Fruit fly (Drosophila melanogaster) whole organism, embryonic: ENCODE measurements around the gene ATPsynD.

Experiments
- Atf3 ChIP-seq: fragments of 200-800 bp; sonication (Bioruptor generic); optimal IDR thresholded peaks from 3 replicates; lab custom pipeline; 2016; ENCODE audit warnings: missing biosample characterization, missing genetic modification characterization
- CG10274 ChIP-seq: fragments of 200-800 bp; sonication (Bioruptor generic); optimal IDR thresholded peaks from 3 replicates; lab custom pipeline; 2017; ENCODE audit warnings: missing biosample characterization, mild to moderate bottlenecking, missing genetic modification characterization
- CG10366 ChIP-seq: fragments of 200-800 bp; sonication (Bioruptor generic); IDR thresholded peaks from 2 replicates; pipeline ENCODE4 v1.3.6; 2022; ENCODE audit warnings: missing biosample characterization, missing genetic modification characterization
- CG12744 ChIP-seq: fragments of 200-800 bp; sonication (Bioruptor generic); optimal IDR thresholded peaks from 2 replicates; lab custom pipeline; 2016; ENCODE audit warnings: missing biosample characterization, missing genetic modification characterization
- CG17361 ChIP-seq: fragments of 200-800 bp; sonication (Bioruptor generic); IDR thresholded peaks from 3 replicates; pipeline ENCODE4 v1.3.6; 2022; ENCODE audit warnings: missing biosample characterization, missing genetic modification characterization
- CG2199 ChIP-seq: fragments of 200-800 bp; sonication (Bioruptor generic); IDR thresholded peaks from 3 replicates; pipeline ENCODE4 v1.3.6; 2022; ENCODE audit warnings: missing biosample characterization, missing genetic modification characterization
- CG6654 ChIP-seq: fragments of 200-800 bp; sonication (Bioruptor generic); optimal IDR thresholded peaks from 2 replicates; lab custom pipeline; 2017; ENCODE audit warnings: missing biosample characterization, mild to moderate bottlenecking, missing genetic modification characterization
- CG6791 ChIP-seq: fragments of 200-800 bp; sonication (Bioruptor generic); IDR thresholded peaks from 3 replicates; pipeline ENCODE4 v1.3.6; 2022; ENCODE audit warnings: missing biosample characterization, missing genetic modification characterization; ENCODE audit not compliant: partially characterized antibody
- CG7928 ChIP-seq: fragments of 200-800 bp; sonication (Bioruptor generic); optimal IDR thresholded peaks from 2 replicates; lab custom pipeline; 2017; ENCODE audit warnings: missing biosample characterization, mild to moderate bottlenecking, missing genetic modification characterization
- CG7987 ChIP-seq: fragments of 200-800 bp; sonication (Bioruptor generic); optimal IDR thresholded peaks from 2 replicates; lab custom pipeline; 2018; ENCODE audit warnings: missing biosample characterization, mild to moderate bottlenecking, missing genetic modification characterization, moderate library complexity
- CG8089 ChIP-seq: fragments of 200-800 bp; sonication (Bioruptor generic); optimal IDR thresholded peaks from 3 replicates; lab custom pipeline; 2016; ENCODE audit warnings: missing biosample characterization, missing genetic modification characterization
- CG9215 ChIP-seq: fragments of 200-800 bp; sonication (Bioruptor generic); IDR thresholded peaks from 2 replicates; pipeline ENCODE4 v1.3.6; 2022; ENCODE audit warnings: missing biosample characterization, missing genetic modification characterization
- CHES-1-like ChIP-seq: fragments of 200-800 bp; sonication (Bioruptor generic); optimal IDR thresholded peaks from 2 replicates; lab custom pipeline; 2016; ENCODE audit warnings: missing biosample characterization, missing genetic modification characterization
- D19B ChIP-seq: fragments of 200-800 bp; sonication (Bioruptor generic); optimal IDR thresholded peaks from 2 replicates; lab custom pipeline; 2017; ENCODE audit warnings: missing biosample characterization, mild to moderate bottlenecking, missing genetic modification characterization
- Dfd ChIP-seq, 2 experiments: fragments of >200 bp; optimal IDR thresholded peaks; 2 replicates each; lab custom pipeline; 2017; ENCODE audit warnings: missing biosample characterization in 2 of 2, missing genetic modification characterization in 2 of 2
- Dref ChIP-seq: fragments of 200-800 bp; sonication (Bioruptor generic); IDR thresholded peaks from 2 replicates; pipeline ENCODE4 v1.3.6; 2022; ENCODE audit warnings: missing biosample characterization, missing genetic modification characterization
- Fer3 ChIP-seq: fragments of 200-800 bp; sonication (Bioruptor generic); optimal IDR thresholded peaks from 2 replicates; lab custom pipeline; 2018; ENCODE audit warnings: missing biosample characterization, mild to moderate bottlenecking, missing genetic modification characterization, moderate library complexity
- H2.0 ChIP-seq: fragments of 200-800 bp; sonication (Bioruptor generic); IDR thresholded peaks from 2 replicates; pipeline ENCODE4 v1.3.6; 2022; ENCODE audit warnings: missing biosample characterization, missing genetic modification characterization
- HLH3B ChIP-seq: fragments of 200-800 bp; sonication (Bioruptor generic); IDR thresholded peaks from 2 replicates; pipeline ENCODE4 v1.3.6; 2022; ENCODE audit warnings: missing biosample characterization, missing genetic modification characterization
- HLH4C ChIP-seq: fragments of 200-800 bp; sonication (Bioruptor generic); IDR thresholded peaks from 3 replicates; pipeline ENCODE4 v1.3.6; 2022; ENCODE audit warnings: missing biosample characterization, missing genetic modification characterization; ENCODE audit not compliant: partially characterized antibody
- Hey ChIP-seq: fragments of 200-800 bp; sonication (Bioruptor generic); optimal IDR thresholded peaks from 3 replicates; lab custom pipeline; 2018; ENCODE audit warnings: missing biosample characterization, mild to moderate bottlenecking, missing genetic modification characterization
- HmgD ChIP-seq: fragments of 200-800 bp; sonication (Bioruptor generic); optimal IDR thresholded peaks from 3 replicates; lab custom pipeline; 2016; ENCODE audit warnings: missing biosample characterization, missing genetic modification characterization
- Lim3 ChIP-seq: fragments of 200-800 bp; sonication (Bioruptor generic); IDR thresholded peaks from 2 replicates; pipeline ENCODE4 v1.3.6; 2022; ENCODE audit warnings: missing biosample characterization, missing genetic modification characterization
- Max ChIP-seq: fragments of 200-800 bp; sonication (Bioruptor generic); optimal IDR thresholded peaks from 2 replicates; lab custom pipeline; 2016; ENCODE audit warnings: missing biosample characterization, mild to moderate bottlenecking, missing genetic modification characterization
- Meics ChIP-seq: fragments of 200-800 bp; sonication (Bioruptor generic); optimal IDR thresholded peaks from 2 replicates; lab custom pipeline; 2017; ENCODE audit warnings: missing biosample characterization, mild to moderate bottlenecking, missing genetic modification characterization
- Mes4 ChIP-seq: fragments of 200-800 bp; sonication (Bioruptor generic); optimal IDR thresholded peaks from 2 replicates; lab custom pipeline; 2016; ENCODE audit warnings: missing biosample characterization, missing genetic modification characterization
- Nf-YB ChIP-seq: fragments of 200-800 bp; sonication (Bioruptor generic); optimal IDR thresholded peaks from 3 replicates; lab custom pipeline; 2019; ENCODE audit warnings: missing biosample characterization, mild to moderate bottlenecking, missing genetic modification characterization, moderate library complexity
- Poxn ChIP-seq: fragments of 200-800 bp; sonication (Bioruptor generic); IDR thresholded peaks from 2 replicates; pipeline ENCODE4 v1.3.6; 2022; ENCODE audit warnings: missing biosample characterization, missing genetic modification characterization
- Ssrp ChIP-seq: fragments of 200-800 bp; sonication (Bioruptor generic); optimal IDR thresholded peaks from 2 replicates; lab custom pipeline; 2018; ENCODE audit warnings: missing biosample characterization, mild to moderate bottlenecking, missing genetic modification characterization, moderate library complexity
- TFAM ChIP-seq: fragments of 200-800 bp; sonication (Bioruptor generic); optimal IDR thresholded peaks from 2 replicates; lab custom pipeline; 2017; ENCODE audit warnings: missing biosample characterization, missing genetic modification characterization, inconsistent platforms
- ac ChIP-seq: fragments of 200-800 bp; sonication (Bioruptor generic); optimal IDR thresholded peaks from 3 replicates; lab custom pipeline; 2017; ENCODE audit warnings: missing biosample characterization, mild to moderate bottlenecking, missing genetic modification characterization
- da ChIP-seq: fragments of 200-800 bp; sonication (Bioruptor generic); optimal IDR thresholded peaks from 2 replicates; lab custom pipeline; 2016; ENCODE audit warnings: missing biosample characterization, missing genetic modification characterization
- dm ChIP-seq: fragments of 200-800 bp; sonication (Bioruptor generic); optimal IDR thresholded peaks from 3 replicates; lab custom pipeline; 2016; ENCODE audit warnings: missing biosample characterization, missing genetic modification characterization
- fru ChIP-seq: fragments of >200 bp; optimal IDR thresholded peaks from 2 replicates; lab custom pipeline; 2017
- fu2 ChIP-seq: fragments of 200-800 bp; sonication (Bioruptor generic); optimal IDR thresholded peaks from 2 replicates; lab custom pipeline; 2016; ENCODE audit warnings: missing biosample characterization, missing genetic modification characterization
- gem ChIP-seq: fragments of 200-800 bp; sonication (Bioruptor generic); optimal IDR thresholded peaks from 2 replicates; lab custom pipeline; 2019; ENCODE audit warnings: missing biosample characterization, mild to moderate bottlenecking, missing genetic modification characterization, moderate library complexity
- p53 ChIP-seq: fragments of 200-800 bp; sonication (Bioruptor generic); optimal IDR thresholded peaks from 2 replicates; lab custom pipeline; 2016; ENCODE audit warnings: missing biosample characterization, missing genetic modification characterization
- pb ChIP-seq: fragments of 200-800 bp; sonication (Bioruptor generic); optimal IDR thresholded peaks from 3 replicates; lab custom pipeline; 2016; ENCODE audit warnings: missing biosample characterization, missing genetic modification characterization
- pros ChIP-seq: fragments of 200-800 bp; sonication (Bioruptor generic); optimal IDR thresholded peaks from 3 replicates; lab custom pipeline; 2019; ENCODE audit warnings: missing biosample characterization, mild to moderate bottlenecking, missing genetic modification characterization, moderate library complexity
- salm ChIP-seq: fragments of 200-800 bp; sonication (Bioruptor generic); optimal IDR thresholded peaks from 2 replicates; lab custom pipeline; 2018; ENCODE audit warnings: missing biosample characterization, mild to moderate bottlenecking, missing genetic modification characterization
- sc ChIP-seq, 3 experiments: fragments of >200 bp in 2 of 3; fragments of 200-800 bp in 1 of 3; sonication (Bioruptor generic) in 1 of 3; optimal IDR thresholded peaks; 2 replicates in 2 of 3; 3 replicates in 1 of 3; lab custom pipeline; 2017; ENCODE audit warnings: mild to moderate bottlenecking in 1 of 3, missing biosample characterization in 1 of 3, missing genetic modification characterization in 1 of 3, missing genetic modification reagents in 1 of 3
- scrt ChIP-seq: fragments of 200-800 bp; sonication (Bioruptor generic); optimal IDR thresholded peaks from 2 replicates; lab custom pipeline; 2018; ENCODE audit warnings: missing biosample characterization, mild to moderate bottlenecking, missing genetic modification characterization, moderate library complexity
- trh ChIP-seq: fragments of 200-800 bp; sonication (Bioruptor generic); optimal IDR thresholded peaks from 2 replicates; lab custom pipeline; 2016; ENCODE audit warnings: missing biosample characterization, missing genetic modification characterization
- tup ChIP-seq: fragments of 200-800 bp; sonication (Bioruptor generic); optimal IDR thresholded peaks from 2 replicates; lab custom pipeline; 2016; ENCODE audit warnings: missing biosample characterization, mild to moderate bottlenecking, missing genetic modification characterization, moderate library complexity
- vvl ChIP-seq: fragments of 200-800 bp; sonication (Bioruptor generic); IDR thresholded peaks from 2 replicates; pipeline ENCODE4 v1.3.6; 2022; ENCODE audit warnings: missing biosample characterization, missing genetic modification characterization

Gene ATPsynD

dm6 chr3R:19113836-19114235, 19.0 kb downstream of the ATPsynD start (continued):
- TF ChIP-seq p53 (GFP tag; lab: Kevin White, UChicago) (no peak), vvl (GFP tag; lab: Robert Waterston, UW) (peak; percentile 51; the same call in 1 of the 2 replicates), sc (optimal IDR thresholded peaks at IDR 0.05; lab: Kevin White, UChicago) (no peak), sc (GFP tag; optimal IDR thresholded peaks at IDR 0.05; lab: Kevin White, UChicago) (peak; percentile 35), Poxn (GFP tag; lab: Robert Waterston, UW) (no peak), Dfd (GFP tag; optimal IDR thresholded peaks at IDR 0.05; lab: Kevin White, UChicago) (no peak), trh (GFP tag; lab: Kevin White, UChicago) (no peak), dm (GFP tag; lab: Kevin White, UChicago) (no peak), CG6654 (GFP tag; lab: Kevin White, UChicago) (no peak), Meics (GFP tag; lab: Kevin White, UChicago) (no peak), Lim3 (GFP tag; lab: Robert Waterston, UW) (no peak), pros (GFP tag; lab: Kevin White, UChicago) (no peak), tup (GFP tag; lab: Kevin White, UChicago) (no peak), salm (tag; lab: Kevin White, UChicago) (no peak), CG8089 (GFP tag; lab: Kevin White, UChicago) (no peak), Ssrp (tag; lab: Kevin White, UChicago) (peak; percentile 52), D19B (GFP tag; lab: Kevin White, UChicago) (peak; percentile 34), CG2199 (GFP tag; lab: Robert Waterston, UW) (no peak), ac (GFP tag; lab: Kevin White, UChicago) (no peak), HmgD (no peak), CG7987 (GFP tag; lab: Kevin White, UChicago) (no peak), CG7928 (GFP tag; lab: Kevin White, UChicago) (no peak), Dref (no peak), CG17361 (GFP tag; lab: Robert Waterston, UW) (peak; percentile 56), TFAM (GFP tag; lab: Kevin White, UChicago) (no peak), Hey (tag; lab: Kevin White, UChicago) (no peak), HLH3B (GFP tag; lab: Robert Waterston, UW) (no peak), CG12744 (GFP tag; lab: Kevin White, UChicago) (no peak), Nf-YB (GFP tag; lab: Kevin White, UChicago) (no peak), Mes4 (GFP tag; lab: Kevin White, UChicago) (no peak), scrt (no peak), HLH4C (GFP tag; lab: Robert Waterston, UW) (peak; percentile 66), fru (lab: Kevin White, UChicago) (no peak), CG9215 (GFP tag; lab: Robert Waterston, UW) (no peak), pb (GFP tag; lab: Kevin White, UChicago) (no peak), da (GFP tag; lab: Kevin White, UChicago) (no peak), gem (tag; lab: Kevin White, UChicago) (peak; percentile 62), CG10366 (GFP tag; lab: Robert Waterston, UW) (no peak), CG6791 (GFP tag; lab: Robert Waterston, UW) (peak; percentile 55; the same call in 1 of the 3 replicates), H2.0 (GFP tag; lab: Robert Waterston, UW) (no peak; the same call in 1 of the 2 replicates), Atf3 (GFP tag; lab: Kevin White, UChicago) (no peak), Fer3 (tag; lab: Kevin White, UChicago) (no peak), CG10274 (no peak), fu2 (GFP tag; lab: Kevin White, UChicago) (no peak), CHES-1-like (GFP tag; lab: Kevin White, UChicago) (no peak), Max (GFP tag; lab: Kevin White, UChicago) (no peak)
